Fruit fly (Drosophila melanogaster) whole organism, prepupa: Measurements from ENCODE around the gene Myt1.

Source experiments
- Blimp-1 ChIP-seq: fragments of 200-800 bp; sonication (Bioruptor generic); optimal IDR thresholded peaks from 3 replicates; lab custom pipeline; 2017; ENCODE audit warnings: missing biosample characterization, missing genetic modification characterization, mild to moderate bottlenecking, moderate library complexity, missing genetic modification reagents
- CG10631 ChIP-seq: fragments of 200-800 bp; sonication (Bioruptor generic); optimal IDR thresholded peaks from 2 replicates; lab custom pipeline; 2016; ENCODE audit warnings: missing biosample characterization, missing genetic modification characterization
- CG10669 ChIP-seq: fragments of 200-800 bp; sonication (Bioruptor generic); optimal IDR thresholded peaks from 3 replicates; lab custom pipeline; 2018; ENCODE audit warnings: missing biosample characterization, mild to moderate bottlenecking, missing genetic modification characterization, moderate library complexity
- CG11294 ChIP-seq: fragments of 200-800 bp; sonication (Bioruptor generic); IDR thresholded peaks from 2 replicates; pipeline ENCODE4 v1.3.6; 2022; ENCODE audit warnings: missing biosample characterization, missing genetic modification characterization
- CG11762 ChIP-seq: fragments of 200-800 bp; sonication (Bioruptor generic); optimal IDR thresholded peaks from 3 replicates; lab custom pipeline; 2016; ENCODE audit warnings: missing biosample characterization, missing genetic modification characterization; ENCODE audit not compliant: insufficient read depth
- CG11902 ChIP-seq: fragments of 200-800 bp; sonication (Bioruptor generic); optimal IDR thresholded peaks from 3 replicates; lab custom pipeline; 2016; ENCODE audit warnings: missing biosample characterization, missing genetic modification characterization
- CG1621 ChIP-seq: fragments of 200-800 bp; sonication (Bioruptor generic); optimal IDR thresholded peaks from 3 replicates; lab custom pipeline; 2018; ENCODE audit warnings: missing biosample characterization, mild to moderate bottlenecking, missing genetic modification characterization
- CG16779 ChIP-seq: fragments of 200-800 bp; sonication (Bioruptor generic); optimal IDR thresholded peaks from 3 replicates; lab custom pipeline; 2017; ENCODE audit warnings: missing biosample characterization, mild to moderate bottlenecking, missing genetic modification characterization
- CG3032 ChIP-seq: fragments of 200-800 bp; optimal IDR thresholded peaks from 2 replicates; lab custom pipeline; 2019; ENCODE audit warnings: missing biosample characterization, mild to moderate bottlenecking, missing genetic modification characterization, moderate library complexity
- CG31627 ChIP-seq: fragments of 200-800 bp; sonication (Bioruptor generic); optimal IDR thresholded peaks from 3 replicates; lab custom pipeline; 2016; ENCODE audit warnings: missing biosample characterization, missing genetic modification characterization
- CG32006 ChIP-seq: fragments of 200-800 bp; sonication (Bioruptor generic); optimal IDR thresholded peaks from 3 replicates; lab custom pipeline; 2017; ENCODE audit warnings: missing biosample characterization, mild to moderate bottlenecking, missing genetic modification characterization
- CG34406 ChIP-seq: fragments of 200-800 bp; sonication (Bioruptor generic); optimal IDR thresholded peaks from 3 replicates; lab custom pipeline; 2016; ENCODE audit warnings: missing biosample characterization, missing genetic modification characterization
- CG6163 ChIP-seq: fragments of 200-800 bp; sonication (Bioruptor generic); IDR thresholded peaks from 3 replicates; pipeline ENCODE4 v1.3.6; 2022; ENCODE audit warnings: missing biosample characterization, missing genetic modification characterization
- CG6808 ChIP-seq: fragments of 200-800 bp; sonication (Bioruptor generic); optimal IDR thresholded peaks from 3 replicates; lab custom pipeline; 2017; ENCODE audit warnings: missing biosample characterization, missing genetic modification characterization, mild to moderate bottlenecking, moderate library complexity, missing genetic modification reagents
- CG6854 ChIP-seq: fragments of 200-800 bp; sonication (Bioruptor generic); optimal IDR thresholded peaks from 2 replicates; lab custom pipeline; 2017; ENCODE audit warnings: missing biosample characterization, mild to moderate bottlenecking, missing genetic modification characterization
- CG8119 ChIP-seq: fragments of 200-800 bp; sonication (Bioruptor generic); IDR thresholded peaks from 3 replicates; pipeline ENCODE4 v1.3.6; 2022; ENCODE audit warnings: missing biosample characterization, missing genetic modification characterization
- CG8319 ChIP-seq: fragments of 200-800 bp; sonication (Bioruptor generic); optimal IDR thresholded peaks from 3 replicates; lab custom pipeline; 2016; ENCODE audit warnings: missing biosample characterization, missing genetic modification characterization
- CG9139 ChIP-seq: fragments of 200-800 bp; sonication (Bioruptor generic); optimal IDR thresholded peaks from 3 replicates; lab custom pipeline; 2017; ENCODE audit warnings: missing biosample characterization, mild to moderate bottlenecking, missing genetic modification characterization
- Eip78C ChIP-seq: fragments of 200-800 bp; sonication (Bioruptor generic); peaks from one replicate; lab custom pipeline; 2016; ENCODE audit warnings: missing biosample characterization, missing genetic modification characterization
- Eip93F ChIP-seq: fragments of 200-800 bp; sonication (Bioruptor generic); optimal IDR thresholded peaks from 2 replicates; lab custom pipeline; 2016; ENCODE audit warnings: missing biosample characterization, mild to moderate bottlenecking, missing genetic modification characterization
- Ets21C ChIP-seq: fragments of 200-800 bp; sonication (Bioruptor generic); optimal IDR thresholded peaks from 3 replicates; lab custom pipeline; 2016; ENCODE audit warnings: missing biosample characterization, missing genetic modification characterization
- Ets96B ChIP-seq: fragments of 200-800 bp; optimal IDR thresholded peaks from 2 replicates; lab custom pipeline; 2019; ENCODE audit warnings: missing biosample characterization, mild to moderate bottlenecking, missing genetic modification characterization, moderate library complexity
- Gug ChIP-seq: fragments of 200-800 bp; sonication (Bioruptor generic); IDR thresholded peaks from 2 replicates; pipeline ENCODE4 v1.3.6; 2022; ENCODE audit warnings: missing biosample characterization, missing genetic modification characterization
- Hr38 ChIP-seq: sonication (Bioruptor generic); optimal IDR thresholded peaks from 2 replicates; lab custom pipeline; 2016; ENCODE audit warnings: missing biosample characterization, missing genetic modification characterization
- Hr39 ChIP-seq: fragments of 200-800 bp; sonication (Bioruptor generic); optimal IDR thresholded peaks from 2 replicates; lab custom pipeline; 2016; ENCODE audit warnings: missing biosample characterization, missing genetic modification characterization
- Lpt ChIP-seq: fragments of 200-800 bp; sonication (Bioruptor generic); optimal IDR thresholded peaks from 3 replicates; lab custom pipeline; 2016; ENCODE audit warnings: missing biosample characterization, missing genetic modification characterization
- OdsH ChIP-seq: fragments of 200-800 bp; sonication (Bioruptor generic); optimal IDR thresholded peaks from 3 replicates; lab custom pipeline; 2016; ENCODE audit warnings: missing biosample characterization, missing genetic modification characterization
- Smox ChIP-seq: fragments of 200-800 bp; sonication (Bioruptor generic); optimal IDR thresholded peaks from 3 replicates; lab custom pipeline; 2016; ENCODE audit warnings: missing biosample characterization, missing genetic modification characterization
- Sox14 ChIP-seq: fragments of 200-800 bp; sonication (Bioruptor generic); optimal IDR thresholded peaks from 3 replicates; lab custom pipeline; 2016; ENCODE audit warnings: missing biosample characterization, missing genetic modification characterization
- Sox15 ChIP-seq: fragments of 200-800 bp; sonication (Bioruptor generic); optimal IDR thresholded peaks from 3 replicates; lab custom pipeline; 2016; ENCODE audit warnings: missing biosample characterization, missing genetic modification characterization
- achi ChIP-seq: fragments of 200-800 bp; sonication (Bioruptor generic); optimal IDR thresholded peaks from 3 replicates; lab custom pipeline; 2016; ENCODE audit warnings: missing biosample characterization, missing genetic modification characterization
- acj6 ChIP-seq: fragments of 200-800 bp; sonication (Bioruptor generic); optimal IDR thresholded peaks from 3 replicates; lab custom pipeline; 2016; ENCODE audit warnings: missing biosample characterization, missing genetic modification characterization
- dac ChIP-seq: fragments of 200-800 bp; sonication (Bioruptor generic); optimal IDR thresholded peaks from 2 replicates; lab custom pipeline; 2017; ENCODE audit warnings: missing biosample characterization, mild to moderate bottlenecking, missing genetic modification characterization
- dsx ChIP-seq: fragments of 200-800 bp; optimal IDR thresholded peaks from 3 replicates; lab custom pipeline; 2019; ENCODE audit warnings: missing biosample characterization, mild to moderate bottlenecking, missing genetic modification characterization, moderate library complexity; ENCODE audit not compliant: poor library complexity, severe bottlenecking
- eg ChIP-seq: fragments of 200-800 bp; sonication (Bioruptor generic); IDR thresholded peaks from 3 replicates; pipeline ENCODE4 v1.3.6; 2022; ENCODE audit warnings: missing biosample characterization, missing genetic modification characterization
- esn ChIP-seq: fragments of 200-800 bp; sonication (Bioruptor generic); optimal IDR thresholded peaks from 2 replicates; lab custom pipeline; 2016; ENCODE audit warnings: missing biosample characterization, mild to moderate bottlenecking, missing genetic modification characterization, moderate library complexity
- fd59A ChIP-seq: fragments of 200-800 bp; sonication (Bioruptor generic); optimal IDR thresholded peaks from 2 replicates; lab custom pipeline; 2017; ENCODE audit warnings: missing biosample characterization, mild to moderate bottlenecking, missing genetic modification characterization, missing genetic modification reagents
- fd85E ChIP-seq: fragments of 200-800 bp; sonication (Bioruptor generic); optimal IDR thresholded peaks from 3 replicates; lab custom pipeline; 2016; ENCODE audit warnings: missing biosample characterization, missing genetic modification characterization
- fkh ChIP-seq: fragments of 200-800 bp; sonication (Bioruptor generic); optimal IDR thresholded peaks from 3 replicates; lab custom pipeline; 2017; ENCODE audit warnings: missing biosample characterization, mild to moderate bottlenecking, missing genetic modification characterization, moderate library complexity
- lz ChIP-seq: fragments of 200-800 bp; sonication (Bioruptor generic); optimal IDR thresholded peaks from 3 replicates; lab custom pipeline; 2016; ENCODE audit warnings: missing biosample characterization, missing genetic modification characterization
- pdm3 ChIP-seq: fragments of 200-800 bp; sonication (Bioruptor generic); optimal IDR thresholded peaks from 3 replicates; lab custom pipeline; 2016; ENCODE audit warnings: missing biosample characterization, missing genetic modification characterization
- spab ChIP-seq: fragments of 200-800 bp; sonication (Bioruptor generic); optimal IDR thresholded peaks from 2 replicates; lab custom pipeline; 2017; ENCODE audit warnings: missing biosample characterization, mild to moderate bottlenecking, missing genetic modification characterization, missing genetic modification reagents
- ss ChIP-seq, 2 experiments: fragments of 200-800 bp; sonication (Bioruptor generic); optimal IDR thresholded peaks; 2 replicates in 1 of 2; 3 replicates in 1 of 2; lab custom pipeline; 2017 to 2018; ENCODE audit warnings: mild to moderate bottlenecking in 2 of 2, missing biosample characterization in 2 of 2, missing genetic modification characterization in 2 of 2, moderate library complexity in 1 of 2
- topi ChIP-seq: fragments of 200-800 bp; sonication (Bioruptor generic); optimal IDR thresholded peaks from 3 replicates; lab custom pipeline; 2016; ENCODE audit warnings: missing biosample characterization, missing genetic modification characterization

Gene Myt1

DNA sequence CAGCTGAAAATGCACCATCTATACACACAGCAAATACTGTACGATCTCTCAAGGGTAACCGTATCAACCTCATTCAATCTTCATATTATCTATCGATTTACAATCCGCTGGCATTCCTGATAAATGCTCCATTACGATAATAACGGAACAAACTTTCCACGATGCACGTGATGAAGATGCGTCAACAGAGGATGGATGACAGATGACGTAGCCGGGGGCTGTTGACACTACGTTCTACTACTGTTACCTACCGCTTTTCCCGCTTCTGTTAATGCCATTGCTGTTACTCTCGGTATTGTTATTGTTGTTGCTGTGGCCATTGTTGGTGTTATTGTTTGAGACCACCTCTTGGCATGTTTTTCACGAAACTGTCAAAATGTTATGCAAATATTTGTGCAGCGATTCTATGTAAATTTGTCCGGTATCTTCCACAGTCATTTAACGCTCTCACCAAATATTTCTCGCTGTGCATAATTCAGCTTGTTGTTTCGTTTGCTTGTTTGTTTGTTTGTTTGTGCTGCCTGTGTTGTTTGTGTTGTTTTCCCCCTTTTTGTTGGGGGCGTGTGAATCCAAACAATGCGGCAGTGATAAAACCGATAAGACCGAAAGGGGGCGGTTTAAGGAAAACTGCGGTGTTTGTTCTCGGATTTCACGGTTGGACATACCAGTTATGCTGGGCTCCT lies 44.5 kb upstream of the Myt1 start (continued):
- TF ChIP-seq CG6854 (no peak), fkh (GFP tag; lab: Kevin White, UChicago) (peak; percentile 97), CG8319 (no peak), fd59A (no peak), acj6 (GFP tag; lab: Kevin White, UChicago) (peak; percentile 2), Sox14 (GFP tag; lab: Kevin White, UChicago) (no peak), Ets96B (tag; lab: Kevin White, UChicago) (no peak), CG3032 (no peak), CG11762 (no peak), spab (GFP tag; lab: Kevin White, UChicago) (no peak), OdsH (GFP tag; lab: Kevin White, UChicago) (no peak), Hr39 (GFP tag; lab: Kevin White, UChicago) (no peak), Hr38 (GFP tag; lab: Kevin White, UChicago) (no peak), CG8119 (GFP tag; lab: Robert Waterston, UW) (no peak), Lpt (no peak), CG10631 (GFP tag; lab: Kevin White, UChicago) (no peak), Gug (GFP tag; lab: Robert Waterston, UW) (no peak), CG1621 (tag; lab: Kevin White, UChicago) (peak; percentile 15), Smox (no peak), fd85E (GFP tag; lab: Kevin White, UChicago) (no peak), achi (GFP tag; lab: Kevin White, UChicago) (no peak), pdm3 (GFP tag; lab: Kevin White, UChicago) (no peak), CG10669 (GFP tag; lab: Kevin White, UChicago) (peak; percentile 7), Sox15 (GFP tag; lab: Kevin White, UChicago) (no peak), topi (no peak), ss (GFP tag; optimal IDR thresholded peaks at IDR 0.05; lab: Kevin White, UChicago) (peak in 1 of 2 experiments; percentile 3), lz (GFP tag; lab: Kevin White, UChicago) (peak; percentile 9), dac (GFP tag; lab: Kevin White, UChicago) (no peak), CG31627 (GFP tag; lab: Kevin White, UChicago) (no peak), Ets21C (GFP tag; lab: Kevin White, UChicago) (no peak), eg (GFP tag; lab: Robert Waterston, UW) (no peak), dsx (GFP tag; lab: Kevin White, UChicago) (no peak), CG16779 (no peak), CG11294 (GFP tag; lab: Robert Waterston, UW) (no peak), CG11902 (GFP tag; lab: Kevin White, UChicago) (no peak), CG6808 (GFP tag; lab: Kevin White, UChicago) (no peak), CG9139 (GFP tag; lab: Kevin White, UChicago) (no peak), CG32006 (GFP tag; lab: Kevin White, UChicago) (no peak), Blimp-1 (no peak), Eip78C (GFP tag; lab: Kevin White, UChicago) (peak; percentile 66), CG34406 (GFP tag; lab: Kevin White, UChicago) (peak; percentile 21), esn (GFP tag; lab: Kevin White, UChicago) (no peak), Eip93F (GFP tag; lab: Kevin White, UChicago) (no peak), CG6163 (GFP tag; lab: Robert Waterston, UW) (peak; percentile 53; the same call in 1 of the 3 replicates)
